Fruit fly (Drosophila melanogaster) Kc167 (cell line): Measurements from ENCODE around the gene SNF4Agamma.

ENCODE experiments used
- Myc ChIP-seq: fragments of >200 bp; optimal IDR thresholded peaks from 2 replicates; lab custom pipeline; 2017; ENCODE audit warnings: missing external identifiers
- Sin3A ChIP-seq: fragments of >200 bp; optimal IDR thresholded peaks from 2 replicates; lab custom pipeline; 2018; ENCODE audit warnings: missing external identifiers
- h ChIP-seq: fragments of >200 bp; optimal IDR thresholded peaks from 3 replicates; lab custom pipeline; 2018; ENCODE audit warnings: missing external identifiers
- insv ChIP-seq: fragments of >200 bp; optimal IDR thresholded peaks from 3 replicates; lab custom pipeline; 2018; ENCODE audit warnings: missing external identifiers
- psq ChIP-seq: fragments of >200 bp; optimal IDR thresholded peaks from 2 replicates; lab custom pipeline; 2017; ENCODE audit warnings: missing external identifiers
- ttk ChIP-seq: sonication (Bioruptor generic); optimal IDR thresholded peaks from 2 replicates; lab custom pipeline; 2017; ENCODE audit warnings: missing external identifiers

SNF4Agamma gene

dm6 chr3R:21199085-21199899, 58.8 kb downstream of the SNF4Agamma start:
- TF ChIP-seq psq (lab: Kevin White, UChicago) (no peak), ttk (no peak), h (no peak), Myc (lab: Kevin White, UChicago) (no peak), Sin3A (lab: Kevin White, UChicago) (no peak), insv (lab: Kevin White, UChicago) (no peak)

dm6 chr3R:21199953-21200368, 59.4 kb downstream of the SNF4Agamma start:
- TF ChIP-seq insv (lab: Kevin White, UChicago) = no peak
- TF ChIP-seq psq (lab: Kevin White, UChicago) = no peak

- TF ChIP-seq Sin3A (lab: Kevin White, UChicago) (no peak), ttk (no peak)
Observed at dm6 chr3R:21201627-21202026, 61.1 kb downstream of the SNF4Agamma start.

- TF ChIP-seq Sin3A (lab: Kevin White, UChicago) = no peak
- no peak for TF ChIP-seq h
Observed at dm6 chr3R:21203135-21203534, 62.6 kb downstream of the SNF4Agamma start.

- no peak for TF ChIP-seq h
Observed at dm6 chr3R:21203660-21204499, 63.3 kb downstream of the SNF4Agamma start.

dm6 chr3R:21204500-21205167, 64.1 kb downstream of the SNF4Agamma start:
- TF ChIP-seq insv (lab: Kevin White, UChicago) = no peak
- no peak for TF ChIP-seq Sin3A (lab: Kevin White, UChicago)
- no peak for TF ChIP-seq ttk

- TF ChIP-seq ttk (no peak), Myc (lab: Kevin White, UChicago) (no peak), h (no peak), Sin3A (lab: Kevin White, UChicago) (no peak), insv (lab: Kevin White, UChicago) (no peak), psq (lab: Kevin White, UChicago) (no peak)
Observed at dm6 chr3R:21205680-21206326, 65.3 kb downstream of the SNF4Agamma start.

- TF ChIP-seq Myc (lab: Kevin White, UChicago) = no peak
Observed at dm6 chr3R:21206327-21206728, 65.8 kb downstream of the SNF4Agamma start.

dm6 chr3R:21206802-21207238, 66.3 kb downstream of the SNF4Agamma start:
- TF ChIP-seq ttk = no peak
- no peak for TF ChIP-seq Myc (lab: Kevin White, UChicago)
- TF ChIP-seq Sin3A (lab: Kevin White, UChicago) = no peak
- TF ChIP-seq h = no peak
- no peak for TF ChIP-seq psq (lab: Kevin White, UChicago)

- TF ChIP-seq psq (lab: Kevin White, UChicago) = no peak
- no peak for TF ChIP-seq Sin3A (lab: Kevin White, UChicago)
- TF ChIP-seq insv (lab: Kevin White, UChicago) = no peak
- TF ChIP-seq h = no peak
- TF ChIP-seq ttk = no peak
- TF ChIP-seq Myc (lab: Kevin White, UChicago) = no peak
Observed at dm6 chr3R:21210081-21210480, 69.5 kb downstream of the SNF4Agamma start.

- TF ChIP-seq insv (lab: Kevin White, UChicago) (no peak), psq (lab: Kevin White, UChicago) (no peak), ttk (no peak), Myc (lab: Kevin White, UChicago) (no peak)
Observed at dm6 chr3R:21214693-21215145, 74.2 kb downstream of the SNF4Agamma start, which contains the start of gene Ddrgk1. Ddrgk1 (plus strand) TSS chr3R:21215079.

dm6 chr3R:21215290-21215689, 74.8 kb downstream of the SNF4Agamma start:
- TF ChIP-seq psq (lab: Kevin White, UChicago) (no peak), Myc (lab: Kevin White, UChicago) (no peak), insv (lab: Kevin White, UChicago) (no peak), h (no peak), Sin3A (lab: Kevin White, UChicago) (no peak)
